Worm (Caenorhabditis elegans) whole organism, young adult: Measurements from ENCODE around the gene D1054.1.

ENCODE experiments used
- F57A8.1 ChIP-seq: fragments of 200-800 bp; sonication (Bioruptor generic); optimal IDR thresholded peaks from 2 replicates; lab custom pipeline; 2018; ENCODE audit warnings: mild to moderate bottlenecking, missing genetic modification characterization, moderate library complexity, missing compliant biosample characterization
- F57C9.4 ChIP-seq: sonication (generic microtip); optimal IDR thresholded peaks from 2 replicates; lab custom pipeline; 2017; ENCODE audit warnings: mild to moderate bottlenecking, missing genetic modification characterization, missing compliant biosample characterization
- ccch-3 ChIP-seq: fragments of 200-800 bp; sonication (Bioruptor generic); optimal IDR thresholded peaks from 2 replicates; lab custom pipeline; 2018; ENCODE audit warnings: mild to moderate bottlenecking, missing genetic modification characterization, missing compliant biosample characterization
- snpc-4 ChIP-seq, 5 experiments: fragments of 150-350 bp in 1 of 5; sonication (generic microtip) in 4 of 5; optimal IDR thresholded peaks; 2 replicates each; lab custom pipeline; 2014 to 2018; ENCODE audit warnings: missing genetic modification characterization in 5 of 5, missing biosample characterization in 3 of 5, antibody characterized with exemption in 2 of 5, mild to moderate bottlenecking in 2 of 5, missing compliant biosample characterization in 2 of 5, missing genotype in 2 of 5, moderate library complexity in 2 of 5, missing genetic modification reagents in 1 of 5
- tlf-1 ChIP-seq: fragments of 200-800 bp; sonication (Bioruptor generic); optimal IDR thresholded peaks from 2 replicates; lab custom pipeline; 2018; ENCODE audit warnings: mild to moderate bottlenecking, missing genetic modification characterization, missing compliant biosample characterization

- no peak for TF ChIP-seq ccch-3
- TF ChIP-seq snpc-4 (GFP tag; optimal IDR thresholded peaks at IDR 0.05; lab: Kevin White, UChicago) = no peak
- no peak for TF ChIP-seq snpc-4 (tag; optimal IDR thresholded peaks at IDR 0.05; lab: Kevin White, UChicago)
- no peak for TF ChIP-seq F57C9.4 (tag; lab: Kevin White, UChicago)
- no peak for TF ChIP-seq F57A8.1 (GFP tag; lab: Kevin White, UChicago)
- no peak for TF ChIP-seq tlf-1 (GFP tag; lab: Kevin White, UChicago)
These were observed 6.6 kb upstream of the D1054.1 start, which contains the start of gene D1054.5 for ce11 chrV:10776528-10777055.
